Comparison of ENCODE assay signal across 1 fruit fly cellular context in the genomic region with DNA sequence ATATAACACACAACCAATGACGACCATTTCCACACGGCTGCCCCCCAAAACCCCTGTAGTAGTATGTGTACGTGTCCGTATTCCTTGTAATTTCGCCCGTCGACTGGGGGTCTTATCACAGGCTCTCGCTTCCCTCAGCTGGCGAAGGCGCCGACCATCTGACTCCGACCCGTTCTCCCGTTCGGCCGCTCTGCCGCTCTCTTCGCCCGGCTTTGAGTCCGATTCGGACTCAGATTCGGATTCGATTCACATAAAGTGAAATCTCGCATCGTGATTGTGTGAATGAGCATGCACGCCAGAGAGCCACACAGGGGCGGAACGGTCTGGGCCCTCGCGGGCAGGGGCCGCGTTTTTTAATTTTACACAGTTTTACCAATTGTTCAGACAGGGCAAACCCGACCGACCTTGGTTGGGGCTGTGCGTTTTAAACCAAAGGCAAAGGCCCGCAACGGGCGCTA.
TF ChIP-seq lines count a peak whose summit lies in the region.

No protein-coding gene starts in this region.

TF ChIP-seq in whole organism, embryonic, 481 proteins besides CTCF, POLR2A, EP300 and RAD21 (continued from another document and continues in another):
- TF ChIP-seq croc (GFP tag; conservative IDR thresholded peaks at IDR 0.05; lab: Robert Waterston, UW) (no peak), unpg (GFP tag; optimal IDR thresholded peaks at IDR 0.05; lab: Kevin White, UChicago) (no peak), CG3281 (GFP tag; optimal IDR thresholded peaks at IDR 0.05; lab: Kevin White, UChicago) (no peak), eyg (GFP tag; optimal IDR thresholded peaks at IDR 0.05; lab: Kevin White, UChicago) (no peak), sna (GFP tag; IDR thresholded peaks at IDR 0.05; lab: Robert Waterston, UW; ENCODE audit: partially characterized antibody) (no peak), CG10267 (tag; optimal IDR thresholded peaks at IDR 0.05; lab: Kevin White, UChicago) (no peak), Dad (GFP tag; optimal IDR thresholded peaks at IDR 0.05; lab: Kevin White, UChicago) (no peak), fd64A (GFP tag; optimal IDR thresholded peaks at IDR 0.05; lab: Kevin White, UChicago) (no peak), CG1529 (GFP tag; optimal IDR thresholded peaks at IDR 0.05; lab: Kevin White, UChicago) (no peak), CG32767 (GFP tag; IDR thresholded peaks at IDR 0.05; lab: Robert Waterston, UW) (no peak), esg (GFP tag; conservative IDR thresholded peaks at IDR 0.05; lab: Robert Waterston, UW) (no peak; the same call in 1 of the 2 replicates), Sox102F (GFP tag; optimal IDR thresholded peaks at IDR 0.05; lab: Kevin White, UChicago) (no peak), pzg (GFP tag; optimal IDR thresholded peaks at IDR 0.05; lab: Kevin White, UChicago) (no peak), CG9817 (tag; optimal IDR thresholded peaks at IDR 0.05; lab: Kevin White, UChicago) (peak; percentile 25), org-1 (GFP tag; optimal IDR thresholded peaks at IDR 0.05; lab: Kevin White, UChicago) (no peak), caup (GFP tag; optimal IDR thresholded peaks at IDR 0.05; lab: Kevin White, UChicago; ENCODE audit: severe bottlenecking) (no peak), sima (GFP tag; optimal IDR thresholded peaks at IDR 0.05; lab: Kevin White, UChicago) (no peak), lov (optimal IDR thresholded peaks at IDR 0.05; lab: Kevin White, UChicago) (no peak), lov (GFP tag; IDR thresholded peaks at IDR 0.05; lab: Robert Waterston, UW) (no peak), sens-2 (GFP tag; IDR thresholded peaks at IDR 0.05; lab: Robert Waterston, UW) (no peak), jing (GFP tag; optimal IDR thresholded peaks at IDR 0.05; lab: Kevin White, UChicago) (no peak), mam (GFP tag; optimal IDR thresholded peaks at IDR 0.05; lab: Kevin White, UChicago) (peak; percentile 54), inv (GFP tag; IDR thresholded peaks at IDR 0.05; lab: Robert Waterston, UW; ENCODE audit: partially characterized antibody) (peak; percentile 67), Jarid2 (GFP tag; optimal IDR thresholded peaks at IDR 0.05; lab: Kevin White, UChicago) (no peak), CG31224 (GFP tag; IDR thresholded peaks at IDR 0.05; lab: Robert Waterston, UW) (peak; percentile 42; the same call in 1 of the 2 replicates), corto (GFP tag; optimal IDR thresholded peaks at IDR 0.05; lab: Kevin White, UChicago) (no peak), CG13123 (GFP tag; optimal IDR thresholded peaks at IDR 0.05; lab: Kevin White, UChicago) (no peak), nom (GFP tag; optimal IDR thresholded peaks at IDR 0.05; lab: Kevin White, UChicago) (peak; percentile 24), slbo (GFP tag; IDR thresholded peaks at IDR 0.05; lab: Robert Waterston, UW) (peak; percentile 85), mld (GFP tag; IDR thresholded peaks at IDR 0.05; lab: Robert Waterston, UW; ENCODE audit: partially characterized antibody) (no peak), tna (GFP tag; IDR thresholded peaks at IDR 0.05; lab: Robert Waterston, UW; ENCODE audit: partially characterized antibody) (peak; percentile 43; the same call in 1 of the 2 replicates), unc-4 (GFP tag; IDR thresholded peaks at IDR 0.05; lab: Robert Waterston, UW; ENCODE audit: partially characterized antibody) (no peak), bbx (GFP tag; IDR thresholded peaks at IDR 0.05; lab: Robert Waterston, UW; ENCODE audit: partially characterized antibody) (peak; percentile 62), CG4730 (GFP tag; IDR thresholded peaks at IDR 0.05; lab: Robert Waterston, UW) (no peak), scrt (GFP tag; optimal IDR thresholded peaks at IDR 0.05; lab: Kevin White, UChicago) (no peak), psq (GFP tag; optimal IDR thresholded peaks at IDR 0.05; lab: Kevin White, UChicago) (no peak), CG32532 (GFP tag; IDR thresholded peaks at IDR 0.05; lab: Robert Waterston, UW) (peak; percentile 78), CG30020 (tag; optimal IDR thresholded peaks at IDR 0.05; lab: Kevin White, UChicago) (no peak), ham (GFP tag; IDR thresholded peaks at IDR 0.05; lab: Robert Waterston, UW) (no peak), CG10959 (GFP tag; IDR thresholded peaks at IDR 0.05; lab: Robert Waterston, UW) (no peak), fd102C (GFP tag; optimal IDR thresholded peaks at IDR 0.05; lab: Kevin White, UChicago) (no peak), Sry-β (GFP tag; optimal IDR thresholded peaks at IDR 0.05; lab: Kevin White, UChicago) (no peak), Spps (tag; optimal IDR thresholded peaks at IDR 0.05; lab: Kevin White, UChicago) (no peak), CG9437 (GFP tag; optimal IDR thresholded peaks at IDR 0.05; lab: Kevin White, UChicago) (no peak), ems (GFP tag; optimal IDR thresholded peaks at IDR 0.05; lab: Kevin White, UChicago) (peak; percentile 24), gro (GFP tag; optimal IDR thresholded peaks at IDR 0.05; lab: Kevin White, UChicago) (no peak), trh (GFP tag; optimal IDR thresholded peaks at IDR 0.05; lab: Kevin White, UChicago) (no peak), CG7745 (tag; optimal IDR thresholded peaks at IDR 0.05; lab: Kevin White, UChicago) (no peak), dysf (GFP tag; IDR thresholded peaks at IDR 0.05; lab: Robert Waterston, UW) (peak; percentile 74), Rx (GFP tag; IDR thresholded peaks at IDR 0.05; lab: Robert Waterston, UW) (peak; percentile 52), Atf-2 (GFP tag; optimal IDR thresholded peaks at IDR 0.05; lab: Kevin White, UChicago) (no peak), CG8478 (optimal IDR thresholded peaks at IDR 0.05; lab: Kevin White, UChicago) (no peak), CG2199 (GFP tag; IDR thresholded peaks at IDR 0.05; lab: Robert Waterston, UW) (0 out of 3 replicates have a peak, but pooled peaks have one; percentile 61), HLHmδ (GFP tag; optimal IDR thresholded peaks at IDR 0.05; lab: Kevin White, UChicago) (no peak), Hr78 (GFP tag; optimal IDR thresholded peaks at IDR 0.05; lab: Kevin White, UChicago) (peak in 1 of 2 experiments; percentile 2), hkb (optimal IDR thresholded peaks at IDR 0.05; lab: Kevin White, UChicago) (no peak), hkb (GFP tag; IDR thresholded peaks at IDR 0.05; lab: Robert Waterston, UW) (peak; percentile 31; the same call in 1 of the 2 replicates), slou (GFP tag; optimal IDR thresholded peaks at IDR 0.05; lab: Kevin White, UChicago) (no peak), CG14860 (GFP tag; IDR thresholded peaks at IDR 0.05; lab: Robert Waterston, UW; ENCODE audit: partially characterized antibody) (0 out of 3 replicates have a peak, but pooled peaks have one; percentile 30), CG5180 (GFP tag; optimal IDR thresholded peaks at IDR 0.05; lab: Kevin White, UChicago) (no peak), NFAT (GFP tag; IDR thresholded peaks at IDR 0.05; lab: Robert Waterston, UW) (peak; percentile 85), lola (GFP tag; optimal IDR thresholded peaks at IDR 0.05; lab: Kevin White, UChicago) (no peak), Side (GFP tag; optimal IDR thresholded peaks at IDR 0.05; lab: Kevin White, UChicago) (no peak), br (optimal IDR thresholded peaks at IDR 0.05; lab: Kevin White, UChicago) (no peak), tx (GFP tag; optimal IDR thresholded peaks at IDR 0.05; lab: Kevin White, UChicago) (no peak), CG11695 (GFP tag; IDR thresholded peaks at IDR 0.05; lab: Robert Waterston, UW) (no peak), CG1792 (GFP tag; optimal IDR thresholded peaks at IDR 0.05; lab: Kevin White, UChicago) (peak; percentile 8), CG43689 (GFP tag; IDR thresholded peaks at IDR 0.05; lab: Robert Waterston, UW) (no peak), E2f2 (GFP tag; IDR thresholded peaks at IDR 0.05; lab: Robert Waterston, UW) (peak; percentile 20; the same call in 1 of the 2 replicates), CG3995 (GFP tag; optimal IDR thresholded peaks at IDR 0.05; lab: Kevin White, UChicago) (no peak), CG15011 (GFP tag; optimal IDR thresholded peaks at IDR 0.05; lab: Kevin White, UChicago) (no peak), sqz (GFP tag; optimal IDR thresholded peaks at IDR 0.05; lab: Kevin White, UChicago) (no peak), D (optimal IDR thresholded peaks at IDR 0.05; lab: Kevin White, UChicago) (no peak), D (GFP tag; optimal IDR thresholded peaks at IDR 0.05; lab: Kevin White, UChicago) (no peak), cg (GFP tag; optimal IDR thresholded peaks at IDR 0.05; lab: Kevin White, UChicago) (peak; percentile 65), odd (GFP tag; optimal IDR thresholded peaks at IDR 0.05; lab: Kevin White, UChicago) (no peak), CG7786 (GFP tag; optimal IDR thresholded peaks at IDR 0.05; lab: Kevin White, UChicago) (peak; percentile 53), CG9215 (GFP tag; IDR thresholded peaks at IDR 0.05; lab: Robert Waterston, UW) (peak; percentile 62), Nf-YB (GFP tag; optimal IDR thresholded peaks at IDR 0.05; lab: Kevin White, UChicago) (no peak), Dfd (GFP tag; optimal IDR thresholded peaks at IDR 0.05; lab: Kevin White, UChicago) (no peak), dmrt99B (tag; optimal IDR thresholded peaks at IDR 0.05; lab: Kevin White, UChicago) (peak; percentile 9), tio (GFP tag; optimal IDR thresholded peaks at IDR 0.05; lab: Kevin White, UChicago) (no peak), CG4854 (GFP tag; optimal IDR thresholded peaks at IDR 0.05; lab: Kevin White, UChicago) (no peak), HLH4C (GFP tag; IDR thresholded peaks at IDR 0.05; lab: Robert Waterston, UW; ENCODE audit: partially characterized antibody) (peak; percentile 57; the same call in 2 of the 3 replicates), CG15601 (tag; optimal IDR thresholded peaks at IDR 0.05; lab: Kevin White, UChicago) (no peak), C15 (GFP tag; IDR thresholded peaks at IDR 0.05; lab: Robert Waterston, UW) (no peak), Stat92E (GFP tag; optimal IDR thresholded peaks at IDR 0.05; lab: Kevin White, UChicago) (no peak), NfI (GFP tag; optimal IDR thresholded peaks at IDR 0.05; lab: Kevin White, UChicago) (peak; percentile 36), Ravus (GFP tag; IDR thresholded peaks at IDR 0.05; lab: Robert Waterston, UW) (no peak), CG13894 (tag; optimal IDR thresholded peaks at IDR 0.05; lab: Kevin White, UChicago) (no peak), CG10654 (GFP tag; optimal IDR thresholded peaks at IDR 0.05; lab: Kevin White, UChicago) (no peak), HHEX (GFP tag; optimal IDR thresholded peaks at IDR 0.05; lab: Kevin White, UChicago) (no peak), toy (GFP tag; IDR thresholded peaks at IDR 0.05; lab: Robert Waterston, UW) (0 out of 2 replicates have a peak, but pooled peaks have one; percentile 19), Deaf1 (tag; optimal IDR thresholded peaks at IDR 0.05; lab: Kevin White, UChicago) (peak; percentile 43), CG17829 (tag; optimal IDR thresholded peaks at IDR 0.05; lab: Kevin White, UChicago) (no peak), slp2 (GFP tag; optimal IDR thresholded peaks at IDR 0.05; lab: Kevin White, UChicago) (no peak), CG32772 (GFP tag; IDR thresholded peaks at IDR 0.05; lab: Robert Waterston, UW) (peak; percentile 53; the same call in 1 of the 2 replicates), CG18011 (GFP tag; optimal IDR thresholded peaks at IDR 0.05; lab: Kevin White, UChicago) (no peak), CG34422 (GFP tag; IDR thresholded peaks at IDR 0.05; lab: Robert Waterston, UW) (peak; percentile 66), CG12219 (GFP tag; optimal IDR thresholded peaks at IDR 0.05; lab: Kevin White, UChicago) (no peak), Sox100B (GFP tag; optimal IDR thresholded peaks at IDR 0.05; lab: Kevin White, UChicago) (no peak), Myb (GFP tag; optimal IDR thresholded peaks at IDR 0.05; lab: Kevin White, UChicago) (no peak), CG16815 (GFP tag; optimal IDR thresholded peaks at IDR 0.05; lab: Kevin White, UChicago) (peak; percentile 4), CG10565 (GFP tag; optimal IDR thresholded peaks at IDR 0.05; lab: Kevin White, UChicago) (no peak), tap (tag; optimal IDR thresholded peaks at IDR 0.05; lab: Kevin White, UChicago) (no peak), chm (GFP tag; IDR thresholded peaks at IDR 0.05; lab: Robert Waterston, UW) (peak; percentile 26; the same call in 1 of the 2 replicates), CG4820 (GFP tag; optimal IDR thresholded peaks at IDR 0.05; lab: Kevin White, UChicago) (no peak), CG3163 (GFP tag; optimal IDR thresholded peaks at IDR 0.05; lab: Kevin White, UChicago) (no peak), CG18476 (GFP tag; optimal IDR thresholded peaks at IDR 0.05; lab: Kevin White, UChicago) (no peak), yki (optimal IDR thresholded peaks at IDR 0.05; lab: Kevin White, UChicago) (no peak), tgo (GFP tag; IDR thresholded peaks at IDR 0.05; lab: Robert Waterston, UW) (peak; percentile 64), Mrtf (GFP tag; IDR thresholded peaks at IDR 0.05; lab: Robert Waterston, UW) (peak; percentile 47; the same call in 2 of the 3 replicates), ewg (GFP tag; optimal IDR thresholded peaks at IDR 0.05; lab: Kevin White, UChicago) (no peak), HLH54F (GFP tag; optimal IDR thresholded peaks at IDR 0.05; lab: Kevin White, UChicago) (no peak), Hmr (GFP tag; optimal IDR thresholded peaks at IDR 0.05; lab: Kevin White, UChicago) (no peak), H2.0 (GFP tag; IDR thresholded peaks at IDR 0.05; lab: Robert Waterston, UW) (peak; percentile 15; the same call in 1 of the 2 replicates), lmd (GFP tag; IDR thresholded peaks at IDR 0.05; lab: Robert Waterston, UW) (peak; percentile 62), zen2 (GFP tag; IDR thresholded peaks at IDR 0.05; lab: Robert Waterston, UW; ENCODE audit: partially characterized antibody) (no peak), Nf-YC (tag; optimal IDR thresholded peaks at IDR 0.05; lab: Kevin White, UChicago) (no peak), Antp (GFP tag; optimal IDR thresholded peaks at IDR 0.05; lab: Kevin White, UChicago) (peak; percentile 64), ro (GFP tag; IDR thresholded peaks at IDR 0.05; lab: Robert Waterston, UW) (0 out of 2 replicates have a peak, but pooled peaks have one; percentile 25), CG9727 (GFP tag; optimal IDR thresholded peaks at IDR 0.05; lab: Kevin White, UChicago) (no peak), Eip74EF (GFP tag; optimal IDR thresholded peaks at IDR 0.05; lab: Kevin White, UChicago) (no peak), D19B (GFP tag; optimal IDR thresholded peaks at IDR 0.05; lab: Kevin White, UChicago) (no peak), so (GFP tag; IDR thresholded peaks at IDR 0.05; lab: Robert Waterston, UW) (no peak), CG9876 (GFP tag; optimal IDR thresholded peaks at IDR 0.05; lab: Kevin White, UChicago) (no peak), salm (tag; optimal IDR thresholded peaks at IDR 0.05; lab: Kevin White, UChicago) (no peak), bsh (GFP tag; optimal IDR thresholded peaks at IDR 0.05; lab: Kevin White, UChicago) (no peak)
